Worm (Caenorhabditis elegans): ENCODE measurements around the gene srbc-63.

The srbc-63 gene

ce11 chrV:15426944-15427343 lies 14.4 kb upstream of the srbc-63 start, which contains the start of gene fbxa-209:
Gene fbxa-209 (minus strand): TSS chrV:15427044.
- no peak for TF ChIP-seq nhr-237 (tag; optimal IDR thresholded peaks at IDR 0.05)
- no peak for TF ChIP-seq mls-2 (tag; optimal IDR thresholded peaks at IDR 0.05)
- no peak for TF ChIP-seq elt-3 (tag; optimal IDR thresholded peaks at IDR 0.05)
- no peak for TF ChIP-seq pha-4 (tag; optimal IDR thresholded peaks at IDR 0.05)
- TF ChIP-seq lin-32 (GFP tag; optimal IDR thresholded peaks at IDR 0.05) = no peak
- no peak for TF ChIP-seq unc-39 (tag; optimal IDR thresholded peaks at IDR 0.05)
- TF ChIP-seq blmp-1 (tag; optimal IDR thresholded peaks at IDR 0.05) = no peak
- TF ChIP-seq snpc-4 (tag; optimal IDR thresholded peaks at IDR 0.05) = no peak
- TF ChIP-seq sem-2 (GFP tag; optimal IDR thresholded peaks at IDR 0.05) = no peak
- no peak for TF ChIP-seq nhr-12 (tag; optimal IDR thresholded peaks at IDR 0.05)
- TF ChIP-seq tbx-8 (GFP tag; optimal IDR thresholded peaks at IDR 0.05) = no peak
- no peak for TF ChIP-seq cnd-1 (tag; optimal IDR thresholded peaks at IDR 0.05)
- no peak for TF ChIP-seq ces-1 (GFP tag; optimal IDR thresholded peaks at IDR 0.05)
- TF ChIP-seq ceh-43 (GFP tag; optimal IDR thresholded peaks at IDR 0.05) = no peak
- TF ChIP-seq sptf-1 (tag; optimal IDR thresholded peaks at IDR 0.05) = no peak

ce11 chrV:15425368-15426091 lies 13.0 kb upstream of the srbc-63 start, which contains the start of gene Y36E3A.2:
Gene Y36E3A.2 (plus strand): TSS chrV:15426041.
- TF ChIP-seq elt-3 (tag; optimal IDR thresholded peaks at IDR 0.05) (no peak), M03D4.4 (tag; optimal IDR thresholded peaks at IDR 0.05) (no peak), unc-39 (tag; optimal IDR thresholded peaks at IDR 0.05) (no peak), cnd-1 (tag; optimal IDR thresholded peaks at IDR 0.05) (no peak), ces-1 (GFP tag; optimal IDR thresholded peaks at IDR 0.05) (no peak), nhr-28 (tag; optimal IDR thresholded peaks at IDR 0.05) (no peak), drap-1 (GFP tag; optimal IDR thresholded peaks at IDR 0.05) (no peak)

ce11 chrV:15423601-15424000 lies 11.1 kb upstream of the srbc-63 start, which contains the start of gene fbxa-104:
Gene fbxa-104 (minus strand): TSS chrV:15423683.
- TF ChIP-seq unc-39 (tag; optimal IDR thresholded peaks at IDR 0.05) = no peak
- TF ChIP-seq elt-3 (tag; optimal IDR thresholded peaks at IDR 0.05) = no peak
- no peak for TF ChIP-seq mep-1 (tag; optimal IDR thresholded peaks at IDR 0.05)
- TF ChIP-seq nhr-28 (tag; optimal IDR thresholded peaks at IDR 0.05) = no peak
- TF ChIP-seq unc-120 (tag; optimal IDR thresholded peaks at IDR 0.05; ENCODE audit: poor library complexity, severe bottlenecking) = no peak
- TF ChIP-seq ces-1 (GFP tag; optimal IDR thresholded peaks at IDR 0.05) = no peak
- TF ChIP-seq flh-1 (GFP tag; optimal IDR thresholded peaks at IDR 0.05) = no peak
- TF ChIP-seq sptf-1 (tag; optimal IDR thresholded peaks at IDR 0.05) = no peak
- TF ChIP-seq lsy-2 (tag; optimal IDR thresholded peaks at IDR 0.05) = no peak
- no peak for TF ChIP-seq pha-4 (tag; optimal IDR thresholded peaks at IDR 0.05)
- TF ChIP-seq zip-8 (tag; optimal IDR thresholded peaks at IDR 0.05) = no peak
- no peak for TF ChIP-seq nhr-12 (tag; optimal IDR thresholded peaks at IDR 0.05)
- TF ChIP-seq ham-2 (GFP tag; optimal IDR thresholded peaks at IDR 0.05) = no peak

ce11 chrV:15417822-15418221 lies 5.3 kb upstream of the srbc-63 start, which contains the start of gene T06E6.10:
Gene T06E6.10 (plus strand): TSS chrV:15418122.
- TF ChIP-seq nhr-28 (tag; optimal IDR thresholded peaks at IDR 0.05) (no peak), zip-8 (tag; optimal IDR thresholded peaks at IDR 0.05) (no peak), flh-1 (GFP tag; optimal IDR thresholded peaks at IDR 0.05) (no peak), pha-4 (tag; optimal IDR thresholded peaks at IDR 0.05) (no peak), bed-3 (GFP tag; optimal IDR thresholded peaks at IDR 0.05) (no peak), ceh-43 (GFP tag; optimal IDR thresholded peaks at IDR 0.05) (no peak), lin-32 (GFP tag; optimal IDR thresholded peaks at IDR 0.05) (no peak), unc-39 (tag; optimal IDR thresholded peaks at IDR 0.05) (no peak), lin-13 (tag; optimal IDR thresholded peaks at IDR 0.05) (no peak), nhr-76 (tag; optimal IDR thresholded peaks at IDR 0.05) (no peak), mab-5 (tag; optimal IDR thresholded peaks at IDR 0.05) (no peak)

- no peak for TF ChIP-seq nhr-28 (tag; optimal IDR thresholded peaks at IDR 0.05)
Observed at ce11 chrV:15415951-15416350, 3.4 kb upstream of the srbc-63 start, which contains the start of gene srh-265. Gene srh-265 (plus strand): TSS chrV:15416251.

ce11 chrV:15413847-15414246 lies 1.3 kb upstream of the srbc-63 start, which contains the start of gene srh-264:
Gene srh-264 (plus strand): TSS chrV:15414147.
- TF ChIP-seq ztf-11 (tag; optimal IDR thresholded peaks at IDR 0.05) (no peak), flh-1 (GFP tag; optimal IDR thresholded peaks at IDR 0.05) (no peak), nhr-237 (tag; optimal IDR thresholded peaks at IDR 0.05) (no peak), mab-5 (tag; optimal IDR thresholded peaks at IDR 0.05) (no peak), ceh-39 (tag; optimal IDR thresholded peaks at IDR 0.05) (no peak), nhr-76 (tag; optimal IDR thresholded peaks at IDR 0.05) (no peak), bed-3 (GFP tag; optimal IDR thresholded peaks at IDR 0.05) (no peak), blmp-1 (tag; optimal IDR thresholded peaks at IDR 0.05) (no peak), snpc-4 (tag; optimal IDR thresholded peaks at IDR 0.05) (no peak), nhr-12 (tag; optimal IDR thresholded peaks at IDR 0.05) (no peak), sem-2 (GFP tag; optimal IDR thresholded peaks at IDR 0.05) (no peak), elt-3 (tag; optimal IDR thresholded peaks at IDR 0.05) (no peak), unc-39 (tag; optimal IDR thresholded peaks at IDR 0.05) (no peak), pha-4 (tag; optimal IDR thresholded peaks at IDR 0.05) (no peak), ceh-43 (GFP tag; optimal IDR thresholded peaks at IDR 0.05) (no peak)
